Fruit fly (Drosophila melanogaster) whole organism, embryonic: ENCODE results near the gene HUWE1.

ENCODE experiments used
- Ada2b ChIP-seq: fragments of 200-800 bp; sonication (Bioruptor generic); IDR thresholded peaks from 2 replicates; pipeline ENCODE4 v1.3.6; 2022; ENCODE audit warnings: missing biosample characterization, missing genetic modification characterization
- Atf3 ChIP-seq: fragments of 200-800 bp; sonication (Bioruptor generic); optimal IDR thresholded peaks from 3 replicates; lab custom pipeline; 2016; ENCODE audit warnings: missing biosample characterization, missing genetic modification characterization
- BtbVII ChIP-seq: fragments of 200-800 bp; sonication (Bioruptor generic); optimal IDR thresholded peaks from 3 replicates; lab custom pipeline; 2017; ENCODE audit warnings: missing biosample characterization, mild to moderate bottlenecking, missing genetic modification characterization
- C15 ChIP-seq: fragments of 200-800 bp; sonication (Bioruptor generic); IDR thresholded peaks from 3 replicates; pipeline ENCODE4 v1.3.6; 2022; ENCODE audit warnings: missing biosample characterization, missing genetic modification characterization
- CG10147 ChIP-seq: fragments of 200-800 bp; sonication (Bioruptor generic); optimal IDR thresholded peaks from 2 replicates; lab custom pipeline; 2019; ENCODE audit warnings: missing biosample characterization, mild to moderate bottlenecking, missing genetic modification characterization, moderate library complexity
- CG10267 ChIP-seq: fragments of 200-800 bp; sonication (Bioruptor generic); optimal IDR thresholded peaks from 2 replicates; lab custom pipeline; 2018; ENCODE audit warnings: missing biosample characterization, mild to moderate bottlenecking, missing genetic modification characterization, moderate library complexity
- CG10366 ChIP-seq: fragments of 200-800 bp; sonication (Bioruptor generic); IDR thresholded peaks from 2 replicates; pipeline ENCODE4 v1.3.6; 2022; ENCODE audit warnings: missing biosample characterization, missing genetic modification characterization
- CG10959 ChIP-seq: fragments of 200-800 bp; sonication (Bioruptor generic); IDR thresholded peaks from 2 replicates; pipeline ENCODE4 v1.3.6; 2022; ENCODE audit warnings: missing biosample characterization, missing genetic modification characterization
- CG11504 ChIP-seq: fragments of 200-800 bp; sonication (Bioruptor generic); optimal IDR thresholded peaks from 3 replicates; lab custom pipeline; 2019; ENCODE audit warnings: missing biosample characterization, mild to moderate bottlenecking, missing genetic modification characterization, moderate library complexity
- CG12659 ChIP-seq: fragments of 200-800 bp; sonication (Bioruptor generic); optimal IDR thresholded peaks from 3 replicates; lab custom pipeline; 2017; ENCODE audit warnings: mild to moderate bottlenecking, missing biosample characterization, missing genetic modification reagents, missing genetic modification characterization
- CG17328 ChIP-seq: fragments of 200-800 bp; sonication (Bioruptor generic); IDR thresholded peaks from 2 replicates; pipeline ENCODE4 v1.3.6; 2022; ENCODE audit warnings: missing biosample characterization, missing genetic modification characterization
- CG2129 ChIP-seq: fragments of 200-800 bp; sonication (Bioruptor generic); IDR thresholded peaks from 2 replicates; pipeline ENCODE4 v1.3.6; 2022; ENCODE audit warnings: missing biosample characterization, missing genetic modification characterization; ENCODE audit not compliant: partially characterized antibody
- CG2678 ChIP-seq: fragments of 200-800 bp; sonication (Bioruptor generic); optimal IDR thresholded peaks from 3 replicates; lab custom pipeline; 2019; ENCODE audit warnings: missing biosample characterization, mild to moderate bottlenecking, missing genetic modification characterization, moderate library complexity
- CG30020 ChIP-seq: fragments of 200-800 bp; optimal IDR thresholded peaks from 2 replicates; lab custom pipeline; 2019; ENCODE audit warnings: missing biosample characterization, mild to moderate bottlenecking, missing genetic modification characterization, moderate library complexity
- CG34376 ChIP-seq: fragments of 200-800 bp; sonication (Bioruptor generic); optimal IDR thresholded peaks from 2 replicates; lab custom pipeline; 2018; ENCODE audit warnings: missing biosample characterization, mild to moderate bottlenecking, missing genetic modification characterization
- CG43689 ChIP-seq: fragments of 200-800 bp; sonication (Bioruptor generic); IDR thresholded peaks from 2 replicates; pipeline ENCODE4 v1.3.6; 2022; ENCODE audit warnings: missing biosample characterization, missing genetic modification characterization
- CG7987 ChIP-seq: fragments of 200-800 bp; sonication (Bioruptor generic); optimal IDR thresholded peaks from 2 replicates; lab custom pipeline; 2018; ENCODE audit warnings: missing biosample characterization, mild to moderate bottlenecking, missing genetic modification characterization, moderate library complexity
- CG8944 ChIP-seq: fragments of 200-800 bp; sonication (Bioruptor generic); optimal IDR thresholded peaks from 3 replicates; lab custom pipeline; 2016; ENCODE audit warnings: missing biosample characterization, missing genetic modification characterization
- CG9797 ChIP-seq: fragments of 200-800 bp; sonication (Bioruptor generic); optimal IDR thresholded peaks from 3 replicates; lab custom pipeline; 2018; ENCODE audit warnings: missing biosample characterization, mild to moderate bottlenecking, missing genetic modification characterization
- Dll ChIP-seq: fragments of 200-800 bp; sonication (Bioruptor generic); IDR thresholded peaks from 4 replicates; pipeline ENCODE4 v1.3.6; 2022; ENCODE audit warnings: missing biosample characterization, missing genetic modification characterization; ENCODE audit not compliant: partially characterized antibody
- ERR ChIP-seq: fragments of 200-800 bp; sonication (Bioruptor generic); optimal IDR thresholded peaks from 2 replicates; lab custom pipeline; 2016; ENCODE audit warnings: missing biosample characterization, missing genetic modification characterization
- Gsc ChIP-seq: fragments of 200-800 bp; sonication (Bioruptor generic); IDR thresholded peaks from 2 replicates; pipeline ENCODE4 v1.3.6; 2022; ENCODE audit warnings: missing biosample characterization, missing genetic modification characterization
- Hmr ChIP-seq: fragments of 200-800 bp; sonication (Bioruptor generic); optimal IDR thresholded peaks from 3 replicates; lab custom pipeline; 2017; ENCODE audit warnings: mild to moderate bottlenecking, missing biosample characterization, missing genetic modification reagents, missing genetic modification characterization
- Lhr ChIP-seq: fragments of 200-800 bp; sonication (Bioruptor generic); optimal IDR thresholded peaks from 3 replicates; lab custom pipeline; 2017; ENCODE audit warnings: mild to moderate bottlenecking, missing biosample characterization, missing genetic modification reagents, missing genetic modification characterization
- Lim3 ChIP-seq: fragments of 200-800 bp; sonication (Bioruptor generic); IDR thresholded peaks from 2 replicates; pipeline ENCODE4 v1.3.6; 2022; ENCODE audit warnings: missing biosample characterization, missing genetic modification characterization
- MBD-R2 ChIP-seq: fragments of 200-800 bp; sonication (Bioruptor generic); IDR thresholded peaks from 2 replicates; pipeline ENCODE4 v1.3.6; 2022; ENCODE audit warnings: missing biosample characterization, missing genetic modification characterization
- Sin3A ChIP-seq: fragments of >200 bp; optimal IDR thresholded peaks from 2 replicates; lab custom pipeline; 2018
- ara ChIP-seq: fragments of 200-800 bp; sonication (Bioruptor generic); IDR thresholded peaks from 2 replicates; pipeline ENCODE4 v1.3.6; 2022; ENCODE audit warnings: missing biosample characterization, missing genetic modification characterization
- bab2 ChIP-seq: fragments of 200-800 bp; sonication (Bioruptor generic); optimal IDR thresholded peaks from 2 replicates; lab custom pipeline; 2016; ENCODE audit warnings: missing biosample characterization, missing genetic modification characterization
- bbx ChIP-seq: fragments of 200-800 bp; sonication (Bioruptor generic); IDR thresholded peaks from 2 replicates; pipeline ENCODE4 v1.3.6; 2022; ENCODE audit warnings: missing biosample characterization, missing genetic modification characterization; ENCODE audit not compliant: partially characterized antibody
- crc ChIP-seq: fragments of 200-800 bp; sonication (Bioruptor generic); optimal IDR thresholded peaks from 2 replicates; lab custom pipeline; 2016; ENCODE audit warnings: missing biosample characterization, missing genetic modification characterization
- cwo ChIP-seq: fragments of 200-800 bp; sonication (Bioruptor generic); optimal IDR thresholded peaks from 3 replicates; lab custom pipeline; 2017; ENCODE audit warnings: missing biosample characterization, missing genetic modification characterization, mild to moderate bottlenecking, moderate library complexity, missing genetic modification reagents
- dysf ChIP-seq: fragments of 200-800 bp; sonication (Bioruptor generic); IDR thresholded peaks from 3 replicates; pipeline ENCODE4 v1.3.6; 2022; ENCODE audit warnings: missing biosample characterization, missing genetic modification characterization
- fd102C ChIP-seq: fragments of 200-800 bp; sonication (Bioruptor generic); optimal IDR thresholded peaks from 2 replicates; lab custom pipeline; 2018; ENCODE audit warnings: missing biosample characterization, mild to moderate bottlenecking, missing genetic modification characterization, moderate library complexity
- grau ChIP-seq: fragments of 200-800 bp; optimal IDR thresholded peaks from 3 replicates; lab custom pipeline; 2019; ENCODE audit warnings: missing biosample characterization, mild to moderate bottlenecking, missing genetic modification characterization, moderate library complexity
- hth ChIP-seq: fragments of >200 bp; optimal IDR thresholded peaks from 2 replicates; lab custom pipeline; 2017; ENCODE audit warnings: inconsistent platforms
- jumu ChIP-seq: fragments of 200-800 bp; sonication (Bioruptor generic); optimal IDR thresholded peaks from 3 replicates; lab custom pipeline; 2016; ENCODE audit warnings: missing biosample characterization, missing genetic modification characterization
- kah ChIP-seq: fragments of 200-800 bp; sonication (Bioruptor generic); optimal IDR thresholded peaks from 2 replicates; lab custom pipeline; 2018; ENCODE audit warnings: missing biosample characterization, mild to moderate bottlenecking, missing genetic modification characterization
- kay ChIP-seq: fragments of 200-800 bp; sonication (Bioruptor generic); optimal IDR thresholded peaks from 2 replicates; lab custom pipeline; 2016; ENCODE audit warnings: missing biosample characterization, missing genetic modification characterization
- ken ChIP-seq: fragments of 200-800 bp; sonication (Bioruptor generic); IDR thresholded peaks from 3 replicates; pipeline ENCODE4 v1.3.6; 2022; ENCODE audit warnings: missing biosample characterization, missing genetic modification characterization
- lmd ChIP-seq: fragments of 200-800 bp; sonication (Bioruptor generic); IDR thresholded peaks from 2 replicates; pipeline ENCODE4 v1.3.6; 2022; ENCODE audit warnings: missing biosample characterization, missing genetic modification characterization
- pros ChIP-seq: fragments of 200-800 bp; sonication (Bioruptor generic); optimal IDR thresholded peaks from 3 replicates; lab custom pipeline; 2019; ENCODE audit warnings: missing biosample characterization, mild to moderate bottlenecking, missing genetic modification characterization, moderate library complexity
- run ChIP-seq: fragments of 200-800 bp; sonication (Bioruptor generic); optimal IDR thresholded peaks from 3 replicates; lab custom pipeline; 2018; ENCODE audit warnings: missing biosample characterization, mild to moderate bottlenecking, missing genetic modification characterization
- sc ChIP-seq, 3 experiments: fragments of >200 bp in 2 of 3; fragments of 200-800 bp in 1 of 3; sonication (Bioruptor generic) in 1 of 3; optimal IDR thresholded peaks; 2 replicates in 2 of 3; 3 replicates in 1 of 3; lab custom pipeline; 2017; ENCODE audit warnings: mild to moderate bottlenecking in 1 of 3, missing biosample characterization in 1 of 3, missing genetic modification characterization in 1 of 3, missing genetic modification reagents in 1 of 3
- tin ChIP-seq: fragments of 200-800 bp; sonication (Bioruptor generic); optimal IDR thresholded peaks from 3 replicates; lab custom pipeline; 2016; ENCODE audit warnings: missing biosample characterization, missing genetic modification characterization
- trem ChIP-seq: fragments of 200-800 bp; optimal IDR thresholded peaks from 3 replicates; lab custom pipeline; 2019; ENCODE audit warnings: missing biosample characterization, mild to moderate bottlenecking, missing genetic modification characterization, moderate library complexity
- yki ChIP-seq: fragments of >200 bp; optimal IDR thresholded peaks from 3 replicates; lab custom pipeline; 2018
- zfh2 ChIP-seq: fragments of 200-800 bp; sonication (Bioruptor generic); optimal IDR thresholded peaks from 2 replicates; lab custom pipeline; 2016; ENCODE audit warnings: missing biosample characterization, missing genetic modification characterization

HUWE1 gene

DNA sequence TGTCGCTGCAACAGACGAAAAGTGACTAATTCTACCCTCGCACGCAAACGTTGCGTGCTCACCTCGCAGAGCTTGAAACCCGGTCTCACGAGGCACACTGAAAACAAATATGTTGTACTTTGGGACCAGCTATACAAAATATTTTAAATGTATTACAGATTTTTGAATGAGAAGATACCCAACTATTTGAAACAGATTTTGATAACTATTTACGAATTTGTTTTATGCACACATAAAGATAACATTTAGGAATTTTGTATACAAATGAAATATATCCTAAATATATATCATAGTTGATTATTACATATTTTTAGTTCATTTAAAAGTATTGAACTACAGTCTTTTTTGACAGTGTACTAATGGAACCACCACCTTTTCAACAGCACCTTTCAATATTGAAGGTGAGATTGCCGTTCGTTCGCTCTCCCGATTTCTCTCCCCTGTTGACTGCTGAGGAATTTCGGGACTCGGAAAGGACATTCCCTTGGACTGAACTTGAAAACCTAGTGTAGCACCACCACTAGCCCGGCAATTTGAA lies 41.3 kb upstream of the HUWE1 start, which contains the start of gene CG15646 (continued):
- peak; percentile 38 for TF ChIP-seq CG12659 (GFP tag; lab: Kevin White, UChicago)
- peak; percentile 61 for TF ChIP-seq pros (GFP tag; lab: Kevin White, UChicago)
- TF ChIP-seq yki, result no peak
- no peak for TF ChIP-seq hth (lab: Kevin White, UChicago)
- TF ChIP-seq CG34376, result no peak
- no peak for TF ChIP-seq CG10366 (GFP tag; lab: Robert Waterston, UW)
- no peak for TF ChIP-seq jumu (GFP tag; lab: Kevin White, UChicago)
- no peak for TF ChIP-seq Lim3
- peak; percentile 64 for TF ChIP-seq CG17328 (GFP tag; lab: Robert Waterston, UW)
- no peak for TF ChIP-seq MBD-R2
- TF ChIP-seq CG2678 (tag; lab: Kevin White, UChicago), result peak; percentile 80
- peak; percentile 69; the same call in 1 of the 2 replicates for TF ChIP-seq lmd (GFP tag; lab: Robert Waterston, UW)
- no peak for TF ChIP-seq crc (GFP tag; lab: Kevin White, UChicago)
- peak; percentile 63; the same call in 2 of the 3 replicates for TF ChIP-seq dysf
- no peak for TF ChIP-seq bab2 (GFP tag; lab: Kevin White, UChicago)
- TF ChIP-seq trem (tag; lab: Kevin White, UChicago), result peak; percentile 82
- peak; percentile 47 for TF ChIP-seq CG30020 (tag; lab: Kevin White, UChicago)
- no peak for TF ChIP-seq ken (GFP tag; lab: Robert Waterston, UW)
- TF ChIP-seq zfh2 (GFP tag; lab: Kevin White, UChicago), result no peak
- no peak for TF ChIP-seq CG7987
- peak; percentile 29 for TF ChIP-seq Hmr (GFP tag; lab: Kevin White, UChicago)
- TF ChIP-seq Lhr, result peak; percentile 43
- TF ChIP-seq CG9797 (GFP tag; lab: Kevin White, UChicago), result no peak
- TF ChIP-seq fd102C (GFP tag; lab: Kevin White, UChicago), result peak; percentile 74
- TF ChIP-seq Dll, result no peak
- no peak for TF ChIP-seq Sin3A (lab: Kevin White, UChicago)
- peak; percentile 83 for TF ChIP-seq ara (GFP tag; lab: Robert Waterston, UW)
- no peak for TF ChIP-seq Gsc
- no peak for TF ChIP-seq CG8944
- no peak for TF ChIP-seq cwo (GFP tag; lab: Kevin White, UChicago)
- peak; percentile 79 for TF ChIP-seq grau (tag; lab: Kevin White, UChicago)
- peak; percentile 71 for TF ChIP-seq bbx
- no peak for TF ChIP-seq CG43689
- peak; percentile 83 for TF ChIP-seq CG11504 (tag; lab: Kevin White, UChicago)
- no peak for TF ChIP-seq CG2129 (GFP tag; lab: Robert Waterston, UW)
- TF ChIP-seq CG10959 (GFP tag; lab: Robert Waterston, UW), result peak; percentile 74
- no peak for TF ChIP-seq ERR
- TF ChIP-seq BtbVII (GFP tag; lab: Kevin White, UChicago), result peak; percentile 26
- TF ChIP-seq CG10147, result no peak
- peak; percentile 89 for TF ChIP-seq CG10267 (tag; lab: Kevin White, UChicago)
- no peak for TF ChIP-seq Atf3
- no peak for TF ChIP-seq sc (optimal IDR thresholded peaks at IDR 0.05; lab: Kevin White, UChicago)
- peak; percentile 58 for TF ChIP-seq sc (GFP tag; optimal IDR thresholded peaks at IDR 0.05; lab: Kevin White, UChicago)
- TF ChIP-seq Ada2b, result no peak
- TF ChIP-seq run (tag; lab: Kevin White, UChicago), result peak; percentile 22
- no peak for TF ChIP-seq C15 (GFP tag; lab: Robert Waterston, UW)
- peak; percentile 34 for TF ChIP-seq kay (GFP tag; lab: Kevin White, UChicago)
- TF ChIP-seq tin (GFP tag; lab: Kevin White, UChicago), result peak; percentile 66
- peak; percentile 21 for TF ChIP-seq kah (GFP tag; lab: Kevin White, UChicago)
